Fruit fly (Drosophila melanogaster): ENCODE results near the gene CG8925.

dm6 chr3R:16225351-16225750 is 53.6 kb downstream of the CG8925 start, which contains the start of gene tara:
- no peak for TF ChIP-seq cyc (GFP tag; optimal IDR thresholded peaks at IDR 0.05)
- no peak for TF ChIP-seq spab (GFP tag; optimal IDR thresholded peaks at IDR 0.05)
- no peak for TF ChIP-seq CG31627 (GFP tag; optimal IDR thresholded peaks at IDR 0.05)
- no peak for TF ChIP-seq Hr4 (GFP tag; optimal IDR thresholded peaks at IDR 0.05)
